Worm (Caenorhabditis elegans) whole organism, L3 larva: ENCODE measurements around the gene B0361.14.
A peak's percentile ranks its signal among the peaks of the same experiment; 100 is the strongest.

Experiments
- R02D3.7 ChIP-seq: fragments of 150-350 bp; optimal IDR thresholded peaks from 2 replicates; lab custom pipeline; 2014; ENCODE audit warnings: missing biosample characterization, missing genetic modification characterization
- ZK546.5 ChIP-seq: sonication (generic microtip); optimal IDR thresholded peaks from 2 replicates; lab custom pipeline; 2017; ENCODE audit warnings: missing biosample characterization, missing genetic modification characterization
- aly-2 ChIP-seq: fragments of 150-350 bp; optimal IDR thresholded peaks from 2 replicates; lab custom pipeline; 2014; ENCODE audit warnings: missing biosample characterization, missing genetic modification characterization
- ama-1 ChIP-seq: fragments of 150-350 bp; optimal IDR thresholded peaks from 2 replicates; lab custom pipeline; 2018
- ceh-28 ChIP-seq: fragments of 150-350 bp; optimal IDR thresholded peaks from 2 replicates; lab custom pipeline; 2014; ENCODE audit warnings: missing biosample characterization, missing genetic modification reagents, missing genetic modification characterization
- ceh-9 ChIP-seq: sonication (generic microtip); optimal IDR thresholded peaks from 2 replicates; lab custom pipeline; 2018; ENCODE audit warnings: missing biosample characterization, missing genetic modification characterization
- daf-12 ChIP-seq: fragments of 150-350 bp; optimal IDR thresholded peaks from 2 replicates; lab custom pipeline; 2014; ENCODE audit warnings: missing biosample characterization, missing genetic modification reagents, missing genetic modification characterization
- egl-27 ChIP-seq: sonication (generic microtip); optimal IDR thresholded peaks from 4 replicates; lab custom pipeline; 2017; ENCODE audit warnings: missing biosample characterization, missing genetic modification reagents, missing genetic modification characterization
- egl-5 ChIP-seq: fragments of 150-350 bp; optimal IDR thresholded peaks from 2 replicates; lab custom pipeline; 2017; ENCODE audit warnings: missing biosample characterization, missing genetic modification reagents, missing genetic modification characterization, inconsistent platforms
- elt-1 ChIP-seq: fragments of 150-350 bp; optimal IDR thresholded peaks from 2 replicates; lab custom pipeline; 2014; ENCODE audit warnings: missing biosample characterization, missing genetic modification characterization
- elt-2 ChIP-seq: sonication (generic microtip); optimal IDR thresholded peaks from 2 replicates; lab custom pipeline; 2016; ENCODE audit warnings: missing genetic modification reagents, mild to moderate bottlenecking, missing genetic modification characterization, missing compliant biosample characterization
- eor-1 ChIP-seq, 2 experiments: fragments of 150-350 bp; optimal IDR thresholded peaks; 2 replicates each; lab custom pipeline; 2014 to 2018; ENCODE audit warnings: missing biosample characterization in 2 of 2, missing genetic modification characterization in 2 of 2
- fkh-10 ChIP-seq: sonication (generic microtip); optimal IDR thresholded peaks from 2 replicates; lab custom pipeline; 2017; ENCODE audit warnings: missing biosample characterization, missing genetic modification reagents, missing genetic modification characterization
- fkh-2 ChIP-seq: fragments of 150-350 bp; optimal IDR thresholded peaks from 2 replicates; lab custom pipeline; 2014; ENCODE audit warnings: missing biosample characterization, missing genetic modification reagents, missing genetic modification characterization
- fos-1 ChIP-seq: fragments of 150-350 bp; optimal IDR thresholded peaks from 2 replicates; lab custom pipeline; 2014; ENCODE audit warnings: missing biosample characterization, missing genetic modification characterization
- hmg-11 ChIP-seq: sonication (generic microtip); optimal IDR thresholded peaks from 2 replicates; lab custom pipeline; 2016; ENCODE audit warnings: missing genetic modification characterization, missing compliant biosample characterization
- jun-1 ChIP-seq: fragments of 150-350 bp; optimal IDR thresholded peaks from 2 replicates; lab custom pipeline; 2014; ENCODE audit warnings: missing biosample characterization, missing genetic modification reagents, missing genetic modification characterization
- lin-15B ChIP-seq: fragments of 150-350 bp; optimal IDR thresholded peaks from 2 replicates; lab custom pipeline; 2014; ENCODE audit warnings: missing biosample characterization, missing genetic modification characterization
- lin-39 ChIP-seq: fragments of 150-350 bp; optimal IDR thresholded peaks from 2 replicates; lab custom pipeline; 2018; ENCODE audit warnings: missing biosample characterization, missing genetic modification reagents, missing genetic modification characterization
- lsy-12 ChIP-seq: sonication (generic microtip); optimal IDR thresholded peaks from 2 replicates; lab custom pipeline; 2016; ENCODE audit warnings: mild to moderate bottlenecking, missing genetic modification characterization, missing compliant biosample characterization
- mdl-1 ChIP-seq: fragments of 150-350 bp; optimal IDR thresholded peaks from 2 replicates; lab custom pipeline; 2014; ENCODE audit warnings: missing biosample characterization, missing genetic modification characterization
- mml-1 ChIP-seq: fragments of 150-350 bp; sonication (generic microtip); optimal IDR thresholded peaks from 3 replicates; lab custom pipeline; 2014; ENCODE audit warnings: missing biosample characterization, missing genetic modification characterization
- nfya-1 ChIP-seq: sonication (generic microtip); optimal IDR thresholded peaks from 2 replicates; lab custom pipeline; 2017; ENCODE audit warnings: missing genetic modification characterization, mild to moderate bottlenecking, missing compliant biosample characterization, antibody characterized with exemption, moderate library complexity; ENCODE audit not compliant: insufficient read depth
- nhr-11 ChIP-seq: fragments of 150-350 bp; optimal IDR thresholded peaks from 2 replicates; lab custom pipeline; 2014; ENCODE audit warnings: missing biosample characterization, missing genetic modification characterization
- nhr-23 ChIP-seq: fragments of 150-350 bp; optimal IDR thresholded peaks from 2 replicates; lab custom pipeline; 2014; ENCODE audit warnings: missing biosample characterization, missing genetic modification reagents, missing genetic modification characterization
- nhr-237 ChIP-seq: fragments of 150-350 bp; optimal IDR thresholded peaks from 2 replicates; lab custom pipeline; 2014; ENCODE audit warnings: missing biosample characterization, missing genetic modification characterization
- nhr-25 ChIP-seq: sonication (generic microtip); optimal IDR thresholded peaks from 2 replicates; lab custom pipeline; 2017; ENCODE audit warnings: missing biosample characterization, missing genetic modification characterization
- nhr-28 ChIP-seq: fragments of 150-350 bp; optimal IDR thresholded peaks from 2 replicates; lab custom pipeline; 2014; ENCODE audit warnings: missing biosample characterization, missing genetic modification characterization
- nhr-43 ChIP-seq: sonication (generic microtip); optimal IDR thresholded peaks from 2 replicates; lab custom pipeline; 2016; ENCODE audit warnings: mild to moderate bottlenecking, missing genetic modification characterization, missing compliant biosample characterization; ENCODE audit not compliant: poor library complexity, severe bottlenecking
- nhr-67 ChIP-seq: fragments of 150-350 bp; optimal IDR thresholded peaks from 2 replicates; lab custom pipeline; 2014; ENCODE audit warnings: missing biosample characterization, missing genetic modification characterization
- nhr-76 ChIP-seq: fragments of 150-350 bp; sonication (generic microtip); optimal IDR thresholded peaks from 5 replicates; lab custom pipeline; 2014; ENCODE audit warnings: missing biosample characterization, missing genetic modification characterization
- nhr-77 ChIP-seq: fragments of 150-350 bp; optimal IDR thresholded peaks from 2 replicates; lab custom pipeline; 2014; ENCODE audit warnings: missing biosample characterization, missing genetic modification characterization
- pha-4 ChIP-seq: fragments of 150-350 bp; optimal IDR thresholded peaks from 2 replicates; lab custom pipeline; 2014; ENCODE audit warnings: missing biosample characterization, missing genetic modification reagents, missing genetic modification characterization
- pqm-1 ChIP-seq: fragments of 150-350 bp; optimal IDR thresholded peaks from 2 replicates; lab custom pipeline; 2017; ENCODE audit warnings: missing biosample characterization, missing genetic modification characterization, inconsistent platforms
- sea-2 ChIP-seq: fragments of 150-350 bp; sonication (generic microtip); optimal IDR thresholded peaks from 4 replicates; lab custom pipeline; 2014; ENCODE audit warnings: missing biosample characterization, missing genetic modification reagents, missing genetic modification characterization
- skn-1 ChIP-seq: fragments of 150-350 bp; optimal IDR thresholded peaks from 2 replicates; lab custom pipeline; 2014; ENCODE audit warnings: missing biosample characterization, missing genetic modification characterization
- snpc-4 ChIP-seq: fragments of 150-350 bp; optimal IDR thresholded peaks from 2 replicates; lab custom pipeline; 2014; ENCODE audit warnings: missing biosample characterization, missing genetic modification characterization
- tbx-2 ChIP-seq: sonication (generic microtip); optimal IDR thresholded peaks from 2 replicates; lab custom pipeline; 2016; ENCODE audit warnings: mild to moderate bottlenecking, missing genetic modification characterization, missing compliant biosample characterization
- unc-39 ChIP-seq: sonication (generic microtip); optimal IDR thresholded peaks from 4 replicates; lab custom pipeline; 2017; ENCODE audit warnings: missing biosample characterization, missing genetic modification characterization
- unc-62 ChIP-seq: fragments of 150-350 bp; sonication (generic microtip); optimal IDR thresholded peaks from 4 replicates; lab custom pipeline; 2014; ENCODE audit warnings: missing biosample characterization, missing genetic modification reagents, missing genetic modification characterization
- zag-1 ChIP-seq: fragments of 150-350 bp; optimal IDR thresholded peaks from 2 replicates; lab custom pipeline; 2014; ENCODE audit warnings: missing biosample characterization, missing genetic modification characterization
- ztf-11 ChIP-seq: fragments of 150-350 bp; optimal IDR thresholded peaks from 2 replicates; lab custom pipeline; 2014; ENCODE audit warnings: missing biosample characterization, missing genetic modification characterization

Gene B0361.14

ce11 chrIII:7287503-7287902 lies 11.8 kb downstream of the B0361.14 start, which contains the start of gene ykt-6:
ykt-6 (minus strand) TSS chrIII:7287603.
- TF ChIP-seq nfya-1 = no peak
- TF ChIP-seq hmg-11 (tag; lab: Kevin White, UChicago) = no peak
- TF ChIP-seq snpc-4 (tag; lab: Kevin White, UChicago) = no peak
- no peak for TF ChIP-seq nhr-23
- no peak for TF ChIP-seq lsy-12 (tag; lab: Kevin White, UChicago)
- TF ChIP-seq unc-39 = no peak
- no peak for TF ChIP-seq nhr-237 (tag; lab: Kevin White, UChicago)

ce11 chrIII:7285783-7286182 lies 13.5 kb downstream of the B0361.14 start, which contains the start of gene pho-5:
pho-5 (minus strand) TSS chrIII:7285883.
- TF ChIP-seq ceh-9 (tag; lab: Kevin White, UChicago) (no peak), nhr-76 (no peak), skn-1 (tag; lab: Kevin White, UChicago) (no peak), snpc-4 (tag; lab: Kevin White, UChicago) (no peak), fkh-10 (no peak), hmg-11 (tag; lab: Kevin White, UChicago) (no peak), fkh-2 (tag; lab: Kevin White, UChicago) (no peak), lin-15B (tag; lab: Kevin White, UChicago) (no peak), egl-5 (tag; lab: Kevin White, UChicago) (no peak), sea-2 (GFP tag; lab: Kevin White, UChicago) (no peak), pqm-1 (tag; lab: Kevin White, UChicago) (no peak), unc-39 (no peak)

- TF ChIP-seq pha-4 (tag; lab: Kevin White, UChicago) = peak; percentile 31
- peak; percentile 21 for TF ChIP-seq nfya-1
- TF ChIP-seq lin-39 = no peak
- peak; percentile 42 for TF ChIP-seq R02D3.7 (tag; lab: Kevin White, UChicago)
These were observed 18.2 kb downstream of the B0361.14 start, which contains the start of gene B0361.3 for ce11 chrIII:7281179-7281578. B0361.3 (plus strand) TSS chrIII:7281462.

ce11 chrIII:7278491-7278890 lies 20.8 kb downstream of the B0361.14 start:
- TF ChIP-seq egl-5 (tag; lab: Kevin White, UChicago) (no peak), nhr-28 (tag; lab: Kevin White, UChicago) (no peak), fos-1 (tag; lab: Kevin White, UChicago) (no peak), nhr-67 (no peak), egl-27 (tag; lab: Kevin White, UChicago) (no peak), ceh-9 (tag; lab: Kevin White, UChicago) (no peak), tbx-2 (tag; lab: Kevin White, UChicago) (no peak), jun-1 (tag; lab: Kevin White, UChicago) (peak; percentile 56), nhr-77 (tag; lab: Kevin White, UChicago) (peak; percentile 49), zag-1 (tag; lab: Kevin White, UChicago) (no peak), skn-1 (tag; lab: Kevin White, UChicago) (no peak), hmg-11 (tag; lab: Kevin White, UChicago) (peak; percentile 49), nhr-11 (peak; percentile 39), aly-2 (tag; lab: Kevin White, UChicago) (no peak), fkh-10 (no peak), mml-1 (no peak), unc-62 (GFP tag; lab: Kevin White, UChicago) (no peak), snpc-4 (tag; lab: Kevin White, UChicago) (peak; percentile 99), nhr-43 (tag; lab: Kevin White, UChicago) (peak; percentile 38), lsy-12 (tag; lab: Kevin White, UChicago) (peak; percentile 75), nhr-23 (peak; percentile 45), elt-2 (tag; lab: Kevin White, UChicago) (peak; percentile 45), elt-1 (tag; lab: Kevin White, UChicago) (no peak), unc-39 (no peak), ZK546.5 (tag; lab: Kevin White, UChicago) (no peak), ceh-28 (tag; lab: Kevin White, UChicago) (peak; percentile 45), ztf-11 (tag; lab: Kevin White, UChicago) (no peak), nhr-25 (tag; lab: Kevin White, UChicago) (no peak), daf-12 (no peak), nhr-76 (no peak), R02D3.7 (tag; lab: Kevin White, UChicago) (peak; percentile 6), nfya-1 (peak; percentile 44), eor-1 (tag; optimal IDR thresholded peaks at IDR 0.05; lab: Kevin White, UChicago) (no peak), pha-4 (tag; lab: Kevin White, UChicago) (peak; percentile 82), mdl-1 (no peak), ama-1 (no peak), lin-39 (no peak), lin-15B (tag; lab: Kevin White, UChicago) (peak; percentile 18), nhr-237 (tag; lab: Kevin White, UChicago) (no peak)
